Fruit fly (Drosophila melanogaster) whole organism, pupa: ENCODE data around the gene CG4597.
A peak's percentile ranks its signal among the peaks of the same experiment; 100 is the strongest.

ENCODE experiments used
- CG10348 ChIP-seq: fragments of 200-800 bp; sonication (Bioruptor generic); IDR thresholded peaks from 2 replicates; pipeline ENCODE4 v1.3.6; 2022; ENCODE audit warnings: missing biosample characterization, missing genetic modification characterization
- CG12605 ChIP-seq: fragments of 200-800 bp; sonication (Bioruptor generic); IDR thresholded peaks from 2 replicates; pipeline ENCODE4 v1.3.6; 2022; ENCODE audit warnings: missing biosample characterization, missing genetic modification characterization
- CG13204 ChIP-seq: fragments of 200-800 bp; sonication (Bioruptor generic); optimal IDR thresholded peaks from 2 replicates; lab custom pipeline; 2018; ENCODE audit warnings: missing biosample characterization, mild to moderate bottlenecking, missing genetic modification characterization, moderate library complexity
- CG15710 ChIP-seq: fragments of 200-800 bp; sonication (Bioruptor generic); optimal IDR thresholded peaks from 2 replicates; lab custom pipeline; 2018; ENCODE audit warnings: missing biosample characterization, mild to moderate bottlenecking, missing genetic modification characterization, moderate library complexity
- CG17806 ChIP-seq: fragments of 200-800 bp; sonication (Bioruptor generic); optimal IDR thresholded peaks from 2 replicates; lab custom pipeline; 2018; ENCODE audit warnings: missing biosample characterization, mild to moderate bottlenecking, missing genetic modification characterization, moderate library complexity
- CG8159 ChIP-seq: fragments of 200-800 bp; sonication (Bioruptor generic); optimal IDR thresholded peaks from 3 replicates; lab custom pipeline; 2018; ENCODE audit warnings: missing biosample characterization, mild to moderate bottlenecking, missing genetic modification characterization, moderate library complexity
- CG8301 ChIP-seq: fragments of 200-800 bp; sonication (Bioruptor generic); optimal IDR thresholded peaks from 2 replicates; lab custom pipeline; 2018; ENCODE audit warnings: missing biosample characterization, mild to moderate bottlenecking, missing genetic modification characterization
- CG9948 ChIP-seq: fragments of 200-800 bp; sonication (Bioruptor generic); optimal IDR thresholded peaks from 2 replicates; lab custom pipeline; 2018; ENCODE audit warnings: missing biosample characterization, mild to moderate bottlenecking, missing genetic modification characterization, moderate library complexity
- EcR ChIP-seq: fragments of 200-800 bp; sonication (Bioruptor generic); optimal IDR thresholded peaks from 3 replicates; lab custom pipeline; 2019; ENCODE audit warnings: missing biosample characterization, missing genetic modification characterization, mild to moderate bottlenecking, moderate library complexity, missing genetic modification reagents
- Ets98B ChIP-seq: fragments of 200-800 bp; sonication (Bioruptor generic); IDR thresholded peaks from 2 replicates; pipeline ENCODE4 v1.3.6; 2022; ENCODE audit warnings: missing biosample characterization, missing genetic modification characterization
- Pif1A ChIP-seq: fragments of 200-800 bp; sonication (Bioruptor generic); optimal IDR thresholded peaks from 3 replicates; lab custom pipeline; 2016; ENCODE audit warnings: missing biosample characterization, missing genetic modification characterization
- fd96Ca ChIP-seq: fragments of 200-800 bp; sonication (Bioruptor generic); IDR thresholded peaks from 3 replicates; pipeline ENCODE4 v1.3.6; 2022; ENCODE audit warnings: missing biosample characterization, missing genetic modification characterization
- rn ChIP-seq: fragments of 200-800 bp; sonication (Bioruptor generic); IDR thresholded peaks from 2 replicates; pipeline ENCODE4 v1.3.6; 2022; ENCODE audit warnings: missing biosample characterization, missing genetic modification characterization

- TF ChIP-seq CG10348 (GFP tag; lab: Robert Waterston, UW) (no peak), rn (GFP tag; lab: Robert Waterston, UW) (no peak), Ets98B (GFP tag; lab: Robert Waterston, UW) (peak; percentile 19; the same call in 1 of the 2 replicates), EcR (peak; percentile 88), fd96Ca (GFP tag; lab: Robert Waterston, UW) (no peak), CG13204 (no peak), CG17806 (tag; lab: Kevin White, UChicago) (no peak), CG9948 (tag; lab: Kevin White, UChicago) (no peak), CG15710 (tag; lab: Kevin White, UChicago) (no peak), Pif1A (no peak), CG8301 (tag; lab: Kevin White, UChicago) (no peak), CG12605 (GFP tag; lab: Robert Waterston, UW) (0 out of 2 replicates have a peak, but pooled peaks have one; percentile 12), CG8159 (tag; lab: Kevin White, UChicago) (no peak)
Observed at dm6 chr3L:5133704-5134430, 4.6 kb downstream of the CG4597 start, which contains the start of gene Yod1.
